Worm (Caenorhabditis elegans) whole organism, L2 larva: ENCODE results near the gene sym-4.

ENCODE experiments used
- R02D3.7 ChIP-seq: fragments of 150-350 bp; optimal IDR thresholded peaks from 2 replicates; lab custom pipeline; 2014; ENCODE audit warnings: missing biosample characterization, missing genetic modification characterization
- ZK546.5 ChIP-seq: sonication (generic microtip); optimal IDR thresholded peaks from 2 replicates; lab custom pipeline; 2017; ENCODE audit warnings: missing biosample characterization, missing genetic modification characterization
- aly-2 ChIP-seq: fragments of 150-350 bp; optimal IDR thresholded peaks from 2 replicates; lab custom pipeline; 2014; ENCODE audit warnings: missing biosample characterization, missing genetic modification characterization
- ama-1 ChIP-seq: fragments of 150-350 bp; optimal IDR thresholded peaks from 2 replicates; lab custom pipeline; 2018; ENCODE audit warnings: inconsistent platforms
- egl-27 ChIP-seq: sonication (generic microtip); optimal IDR thresholded peaks from 3 replicates; lab custom pipeline; 2017; ENCODE audit warnings: missing biosample characterization, missing genetic modification reagents, missing genetic modification characterization
- lin-13 ChIP-seq: fragments of 150-350 bp; optimal IDR thresholded peaks from 2 replicates; lab custom pipeline; 2014; ENCODE audit warnings: missing biosample characterization, missing genetic modification reagents, missing genetic modification characterization
- nhr-237 ChIP-seq: fragments of 150-350 bp; optimal IDR thresholded peaks from 2 replicates; lab custom pipeline; 2014; ENCODE audit warnings: missing biosample characterization, missing genetic modification characterization
- nhr-77 ChIP-seq: fragments of 150-350 bp; optimal IDR thresholded peaks from 2 replicates; lab custom pipeline; 2014; ENCODE audit warnings: missing biosample characterization, missing genetic modification characterization

DNA sequence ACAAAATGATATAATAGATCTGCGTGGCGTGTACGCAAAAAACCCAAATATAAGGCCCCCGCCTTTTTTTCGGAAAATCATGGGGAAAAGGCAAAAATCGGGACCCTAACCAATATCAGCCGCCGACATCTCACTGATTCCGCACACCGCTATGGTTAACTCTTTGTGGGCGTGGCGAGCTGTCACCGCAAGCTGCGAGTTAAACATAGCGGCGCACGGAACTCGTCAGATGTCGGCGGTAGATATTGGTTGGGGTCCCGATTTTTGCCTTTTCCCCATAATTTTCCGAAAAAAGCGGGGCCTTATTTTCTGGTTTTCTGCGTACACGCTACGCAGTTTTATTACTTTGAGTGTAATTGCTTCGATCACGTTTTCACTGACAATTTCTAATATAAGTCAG, 50.7 kb downstream of the sym-4 start:
- no peak for TF ChIP-seq nhr-237 (tag; lab: Kevin White, UChicago)
- no peak for TF ChIP-seq lin-13
- TF ChIP-seq ama-1 (lab: Kevin White, UChicago), result no peak
- no peak for TF ChIP-seq nhr-77 (tag; lab: Kevin White, UChicago)
- no peak for TF ChIP-seq aly-2 (tag; lab: Kevin White, UChicago)
- TF ChIP-seq egl-27 (tag; lab: Kevin White, UChicago), result no peak
- no peak for TF ChIP-seq R02D3.7 (tag; lab: Kevin White, UChicago)
- TF ChIP-seq ZK546.5, result no peak
